Fruit fly (Drosophila melanogaster) whole organism, embryonic: Measurements from ENCODE around the gene CG33654.

Experiments used
- CG10565 ChIP-seq: fragments of 200-800 bp; sonication (Bioruptor generic); optimal IDR thresholded peaks from 3 replicates; lab custom pipeline; 2016; ENCODE audit warnings: missing biosample characterization, mild to moderate bottlenecking, missing genetic modification characterization
- CG10654 ChIP-seq: fragments of 200-800 bp; sonication (Bioruptor generic); optimal IDR thresholded peaks from 2 replicates; lab custom pipeline; 2016; ENCODE audit warnings: missing biosample characterization, missing genetic modification characterization
- CG11085 ChIP-seq: fragments of 200-800 bp; sonication (Bioruptor generic); IDR thresholded peaks from 2 replicates; pipeline ENCODE4 v1.3.6; 2022; ENCODE audit warnings: missing biosample characterization, missing genetic modification characterization
- CG11247 ChIP-seq: fragments of 200-800 bp; sonication (Bioruptor generic); IDR thresholded peaks from 2 replicates; pipeline ENCODE4 v1.3.6; 2022; ENCODE audit warnings: missing biosample characterization, missing genetic modification characterization
- CG12155 ChIP-seq: fragments of 200-800 bp; sonication (Bioruptor generic); optimal IDR thresholded peaks from 3 replicates; lab custom pipeline; 2016; ENCODE audit warnings: missing biosample characterization, missing genetic modification characterization
- CG1233 ChIP-seq: fragments of 200-800 bp; sonication (Bioruptor generic); optimal IDR thresholded peaks from 4 replicates; lab custom pipeline; 2018; ENCODE audit warnings: missing biosample characterization, mild to moderate bottlenecking, missing genetic modification characterization
- CG12391 ChIP-seq: fragments of 200-800 bp; sonication (Bioruptor generic); optimal IDR thresholded peaks from 3 replicates; lab custom pipeline; 2018; ENCODE audit warnings: missing biosample characterization, mild to moderate bottlenecking, missing genetic modification characterization, moderate library complexity
- CG12659 ChIP-seq: fragments of 200-800 bp; sonication (Bioruptor generic); optimal IDR thresholded peaks from 3 replicates; lab custom pipeline; 2017; ENCODE audit warnings: mild to moderate bottlenecking, missing biosample characterization, missing genetic modification reagents, missing genetic modification characterization
- CG13296 ChIP-seq: fragments of 200-800 bp; sonication (Bioruptor generic); optimal IDR thresholded peaks from 3 replicates; lab custom pipeline; 2018; ENCODE audit warnings: missing biosample characterization, mild to moderate bottlenecking, missing genetic modification characterization
- CG17612 ChIP-seq: fragments of 200-800 bp; sonication (Bioruptor generic); IDR thresholded peaks from 2 replicates; pipeline ENCODE4 v1.3.6; 2022; ENCODE audit warnings: missing biosample characterization, missing genetic modification characterization
- CG30020 ChIP-seq: fragments of 200-800 bp; optimal IDR thresholded peaks from 2 replicates; lab custom pipeline; 2019; ENCODE audit warnings: missing biosample characterization, mild to moderate bottlenecking, missing genetic modification characterization, moderate library complexity
- CG3995 ChIP-seq: fragments of 200-800 bp; sonication (Bioruptor generic); optimal IDR thresholded peaks from 3 replicates; lab custom pipeline; 2016; ENCODE audit warnings: missing biosample characterization, missing genetic modification characterization
- CG4360 ChIP-seq: fragments of 200-800 bp; sonication (Bioruptor generic); IDR thresholded peaks from 2 replicates; pipeline ENCODE4 v1.3.6; 2022; ENCODE audit warnings: missing biosample characterization, missing genetic modification characterization
- CG5180 ChIP-seq: fragments of 200-800 bp; sonication (Bioruptor generic); optimal IDR thresholded peaks from 3 replicates; lab custom pipeline; 2017; ENCODE audit warnings: missing biosample characterization, missing genetic modification characterization, mild to moderate bottlenecking, moderate library complexity, missing genetic modification reagents
- CG6813 ChIP-seq: fragments of 200-800 bp; sonication (Bioruptor generic); optimal IDR thresholded peaks from 2 replicates; lab custom pipeline; 2017; ENCODE audit warnings: missing biosample characterization, missing genetic modification characterization, mild to moderate bottlenecking, moderate library complexity, missing genetic modification reagents
- CG9215 ChIP-seq: fragments of 200-800 bp; sonication (Bioruptor generic); IDR thresholded peaks from 2 replicates; pipeline ENCODE4 v1.3.6; 2022; ENCODE audit warnings: missing biosample characterization, missing genetic modification characterization
- CG9437 ChIP-seq: fragments of 200-800 bp; sonication (Bioruptor generic); optimal IDR thresholded peaks from 2 replicates; lab custom pipeline; 2018; ENCODE audit warnings: missing biosample characterization, mild to moderate bottlenecking, missing genetic modification characterization
- CG9797 ChIP-seq: fragments of 200-800 bp; sonication (Bioruptor generic); optimal IDR thresholded peaks from 3 replicates; lab custom pipeline; 2018; ENCODE audit warnings: missing biosample characterization, mild to moderate bottlenecking, missing genetic modification characterization
- Dref ChIP-seq: fragments of 200-800 bp; sonication (Bioruptor generic); IDR thresholded peaks from 2 replicates; pipeline ENCODE4 v1.3.6; 2022; ENCODE audit warnings: missing biosample characterization, missing genetic modification characterization
- E2f1 ChIP-seq: fragments of 200-800 bp; sonication (Bioruptor generic); IDR thresholded peaks from 2 replicates; pipeline ENCODE4 v1.3.6; 2022; ENCODE audit warnings: missing biosample characterization, missing genetic modification characterization
- HLH3B ChIP-seq: fragments of 200-800 bp; sonication (Bioruptor generic); IDR thresholded peaks from 2 replicates; pipeline ENCODE4 v1.3.6; 2022; ENCODE audit warnings: missing biosample characterization, missing genetic modification characterization
- Hmx ChIP-seq: fragments of 200-800 bp; sonication (Bioruptor generic); optimal IDR thresholded peaks from 2 replicates; lab custom pipeline; 2016; ENCODE audit warnings: missing biosample characterization, missing genetic modification characterization
- Mes4 ChIP-seq: fragments of 200-800 bp; sonication (Bioruptor generic); optimal IDR thresholded peaks from 2 replicates; lab custom pipeline; 2016; ENCODE audit warnings: missing biosample characterization, missing genetic modification characterization
- Optix ChIP-seq: fragments of 200-800 bp; sonication (Bioruptor generic); IDR thresholded peaks from 3 replicates; pipeline ENCODE4 v1.3.6; 2022; ENCODE audit warnings: missing biosample characterization, missing genetic modification characterization
- Ptx1 ChIP-seq: fragments of 200-800 bp; sonication (Bioruptor generic); IDR thresholded peaks from 2 replicates; pipeline ENCODE4 v1.3.6; 2022; ENCODE audit warnings: missing biosample characterization, missing genetic modification characterization
- Sox102F ChIP-seq: fragments of 200-800 bp; sonication (Bioruptor generic); optimal IDR thresholded peaks from 2 replicates; lab custom pipeline; 2018; ENCODE audit warnings: missing biosample characterization, mild to moderate bottlenecking, missing genetic modification characterization, moderate library complexity
- Stat92E ChIP-seq, 3 experiments: fragments of >200 bp in 2 of 3; fragments of 200-800 bp in 1 of 3; sonication (Bioruptor generic) in 1 of 3; optimal IDR thresholded peaks; 2 replicates each; lab custom pipeline; 2017 to 2019; ENCODE audit warnings: missing biosample characterization in 3 of 3, missing genetic modification characterization in 3 of 3, mild to moderate bottlenecking in 1 of 3, moderate library complexity in 1 of 3
- ac ChIP-seq: fragments of 200-800 bp; sonication (Bioruptor generic); optimal IDR thresholded peaks from 3 replicates; lab custom pipeline; 2017; ENCODE audit warnings: missing biosample characterization, mild to moderate bottlenecking, missing genetic modification characterization
- amos ChIP-seq: fragments of 200-800 bp; sonication (Bioruptor generic); IDR thresholded peaks from 2 replicates; pipeline ENCODE4 v1.3.6; 2022; ENCODE audit warnings: missing biosample characterization, missing genetic modification characterization; ENCODE audit not compliant: partially characterized antibody
- cad ChIP-seq: fragments of >200 bp; optimal IDR thresholded peaks from 2 replicates; lab custom pipeline; 2017; ENCODE audit warnings: missing biosample characterization, missing genetic modification characterization
- dpn ChIP-seq, 2 experiments: fragments of 200-800 bp; sonication (Bioruptor generic); optimal IDR thresholded peaks; 3 replicates each; lab custom pipeline; 2016; ENCODE audit warnings: missing biosample characterization in 2 of 2, missing genetic modification characterization in 2 of 2
- dysf ChIP-seq: fragments of 200-800 bp; sonication (Bioruptor generic); IDR thresholded peaks from 3 replicates; pipeline ENCODE4 v1.3.6; 2022; ENCODE audit warnings: missing biosample characterization, missing genetic modification characterization
- ewg ChIP-seq: fragments of 200-800 bp; sonication (Bioruptor generic); optimal IDR thresholded peaks from 3 replicates; lab custom pipeline; 2017; ENCODE audit warnings: mild to moderate bottlenecking, missing biosample characterization, missing genetic modification reagents, missing genetic modification characterization
- fd3F ChIP-seq: fragments of 200-800 bp; sonication (Bioruptor generic); optimal IDR thresholded peaks from 2 replicates; lab custom pipeline; 2018; ENCODE audit warnings: missing biosample characterization, mild to moderate bottlenecking, missing genetic modification characterization, moderate library complexity
- gro ChIP-seq: fragments of 200-800 bp; sonication (Bioruptor generic); optimal IDR thresholded peaks from 2 replicates; lab custom pipeline; 2016; ENCODE audit warnings: missing biosample characterization, missing genetic modification characterization
- gsb-n ChIP-seq: fragments of 200-800 bp; sonication (Bioruptor generic); optimal IDR thresholded peaks from 3 replicates; lab custom pipeline; 2018; ENCODE audit warnings: missing biosample characterization, mild to moderate bottlenecking, missing genetic modification characterization
- hb ChIP-seq: fragments of 200-800 bp; sonication (Bioruptor generic); IDR thresholded peaks from 3 replicates; pipeline ENCODE4 v1.3.6; 2022; ENCODE audit warnings: missing biosample characterization, missing genetic modification characterization; ENCODE audit not compliant: partially characterized antibody
- ind ChIP-seq: fragments of 200-800 bp; sonication (Bioruptor generic); optimal IDR thresholded peaks from 3 replicates; lab custom pipeline; 2016; ENCODE audit warnings: missing biosample characterization, missing genetic modification characterization
- insv ChIP-seq, 2 experiments: fragments of 200-800 bp; sonication (Bioruptor generic); optimal IDR thresholded peaks; 3 replicates each; lab custom pipeline; 2016 to 2018; ENCODE audit warnings: missing biosample characterization in 2 of 2, missing genetic modification characterization in 2 of 2
- lov ChIP-seq, 2 experiments: fragments of 200-800 bp in 1 of 2; fragments of >200 bp in 1 of 2; sonication (Bioruptor generic) in 1 of 2; IDR thresholded peaks in 1 of 2; optimal IDR thresholded peaks in 1 of 2; 2 replicates in 1 of 2; 3 replicates in 1 of 2; pipeline versions ENCODE4 v1.3.6 to Lab custom; 2017 to 2022; ENCODE audit warnings: missing biosample characterization in 1 of 2, missing genetic modification characterization in 1 of 2
- maf-S ChIP-seq: fragments of 200-800 bp; sonication (Bioruptor generic); optimal IDR thresholded peaks from 2 replicates; lab custom pipeline; 2016; ENCODE audit warnings: missing biosample characterization, missing genetic modification characterization
- pros ChIP-seq: fragments of 200-800 bp; sonication (Bioruptor generic); optimal IDR thresholded peaks from 3 replicates; lab custom pipeline; 2019; ENCODE audit warnings: missing biosample characterization, mild to moderate bottlenecking, missing genetic modification characterization, moderate library complexity
- sna ChIP-seq: fragments of 200-800 bp; sonication (Bioruptor generic); IDR thresholded peaks from 2 replicates; pipeline ENCODE4 v1.3.6; 2022; ENCODE audit warnings: missing biosample characterization, missing genetic modification characterization; ENCODE audit not compliant: partially characterized antibody
- so ChIP-seq: fragments of 200-800 bp; sonication (Bioruptor generic); IDR thresholded peaks from 3 replicates; pipeline ENCODE4 v1.3.6; 2022; ENCODE audit warnings: missing biosample characterization, missing genetic modification characterization
- tgo ChIP-seq: fragments of 200-800 bp; sonication (Bioruptor generic); IDR thresholded peaks from 3 replicates; pipeline ENCODE4 v1.3.6; 2022; ENCODE audit warnings: missing biosample characterization, missing genetic modification characterization
- tio ChIP-seq: fragments of 200-800 bp; sonication (Bioruptor generic); optimal IDR thresholded peaks from 2 replicates; lab custom pipeline; 2017; ENCODE audit warnings: missing biosample characterization, missing genetic modification characterization, inconsistent platforms
- vfl ChIP-seq: fragments of 200-800 bp; sonication (Bioruptor generic); optimal IDR thresholded peaks from 2 replicates; lab custom pipeline; 2016; ENCODE audit warnings: missing biosample characterization, missing genetic modification characterization

The CG33654 gene

dm6 chr3R:9586663-9587248 lies 3.7 kb upstream of the CG33654 start, which contains the start of gene P58IPK (continued):
- peak; percentile 65 for TF ChIP-seq Dref (GFP tag; lab: Robert Waterston, UW)
- peak; percentile 45; the same call in 1 of the 2 replicates for TF ChIP-seq CG11247
- TF ChIP-seq maf-S (GFP tag; lab: Kevin White, UChicago) = peak; percentile 67
- peak; percentile 52 for TF ChIP-seq CG30020 (tag; lab: Kevin White, UChicago)
- TF ChIP-seq ind (GFP tag; lab: Kevin White, UChicago) = peak; percentile 72
- peak; percentile 65; the same call in 2 of the 3 replicates for TF ChIP-seq Optix (GFP tag; lab: Robert Waterston, UW)
- peak; percentile 23 for TF ChIP-seq CG10654 (GFP tag; lab: Kevin White, UChicago)
- TF ChIP-seq CG17612 (GFP tag; lab: Robert Waterston, UW) = no peak
- peak; percentile 75 to 79 for TF ChIP-seq dpn (GFP tag; optimal IDR thresholded peaks at IDR 0.05; lab: Kevin White, UChicago)
- no peak for TF ChIP-seq ac (GFP tag; lab: Kevin White, UChicago)
- TF ChIP-seq CG5180 (GFP tag; lab: Kevin White, UChicago) = no peak
- TF ChIP-seq Mes4 (GFP tag; lab: Kevin White, UChicago) = peak; percentile 36
- peak; percentile 16 for TF ChIP-seq CG1233 (GFP tag; lab: Kevin White, UChicago)
- peak; percentile 52 for TF ChIP-seq tgo
- TF ChIP-seq so (GFP tag; lab: Robert Waterston, UW) = no peak
- TF ChIP-seq sna (GFP tag; lab: Robert Waterston, UW) = peak; percentile 92
- TF ChIP-seq CG12659 (GFP tag; lab: Kevin White, UChicago) = peak; percentile 83
- TF ChIP-seq vfl = peak; percentile 65
- peak; percentile 28 for TF ChIP-seq CG13296 (GFP tag; lab: Kevin White, UChicago)
- peak; percentile 100 for TF ChIP-seq CG3995 (GFP tag; lab: Kevin White, UChicago)
- no peak for TF ChIP-seq Hmx (GFP tag; lab: Kevin White, UChicago)
- TF ChIP-seq, all 482 proteins: peak for 310

dm6 chr3R:9581973-9582372 lies 1.0 kb downstream of the CG33654 start:
- TF ChIP-seq CG12155 (GFP tag; lab: Kevin White, UChicago) (no peak), CG6813 (GFP tag; lab: Kevin White, UChicago) (no peak), pros (GFP tag; lab: Kevin White, UChicago) (no peak), E2f1 (GFP tag; lab: Robert Waterston, UW) (no peak), fd3F (GFP tag; lab: Kevin White, UChicago) (no peak), lov (optimal IDR thresholded peaks at IDR 0.05; lab: Kevin White, UChicago) (no peak), lov (GFP tag; IDR thresholded peaks at IDR 0.05; lab: Robert Waterston, UW) (no peak)

dm6 chr3R:9581089-9581520 lies 1.9 kb downstream of the CG33654 start, which contains the start of gene CG8301:
Gene CG8301, plus strand, starts transcription at chr3R:9581306.
- no peak for TF ChIP-seq hb
- TF ChIP-seq tio (GFP tag; lab: Kevin White, UChicago) = no peak
- TF ChIP-seq gro (GFP tag; lab: Kevin White, UChicago) = no peak
- TF ChIP-seq CG9437 (GFP tag; lab: Kevin White, UChicago) = peak; percentile 20
- no peak for TF ChIP-seq insv (GFP tag; optimal IDR thresholded peaks at IDR 0.05; lab: Kevin White, UChicago)
- 0 out of 2 replicates have a peak, but pooled peaks have one; percentile 4 for TF ChIP-seq HLH3B (GFP tag; lab: Robert Waterston, UW)
- no peak for TF ChIP-seq cad (GFP tag; lab: Kevin White, UChicago)
- no peak for TF ChIP-seq CG9797 (GFP tag; lab: Kevin White, UChicago)
- no peak for TF ChIP-seq CG4360 (GFP tag; lab: Robert Waterston, UW)
- peak; percentile 53 for TF ChIP-seq CG12391 (tag; lab: Kevin White, UChicago)
- TF ChIP-seq amos (GFP tag; lab: Robert Waterston, UW) = no peak
- peak; percentile 50 for TF ChIP-seq Sox102F
- TF ChIP-seq gsb-n (tag; lab: Kevin White, UChicago) = no peak
- TF ChIP-seq CG11085 (GFP tag; lab: Robert Waterston, UW) = no peak
- TF ChIP-seq CG9215 (GFP tag; lab: Robert Waterston, UW) = no peak
- no peak for TF ChIP-seq Stat92E (GFP tag; optimal IDR thresholded peaks at IDR 0.05; lab: Kevin White, UChicago)
- peak; percentile 16; the same call in 1 of the 3 replicates for TF ChIP-seq dysf (GFP tag; lab: Robert Waterston, UW)
- 0 out of 2 replicates have a peak, but pooled peaks have one; percentile 10 for TF ChIP-seq Ptx1 (GFP tag; lab: Robert Waterston, UW)
- no peak for TF ChIP-seq CG10565 (GFP tag; lab: Kevin White, UChicago)
- TF ChIP-seq ewg (GFP tag; lab: Kevin White, UChicago) = peak; percentile 87
